Fruit fly (Drosophila melanogaster) whole organism, embryonic: ENCODE data around the gene rb.

Experiments
- Aef1 ChIP-seq: fragments of 200-800 bp; sonication (Bioruptor generic); IDR thresholded peaks from 3 replicates; pipeline ENCODE4 v1.3.6; 2022; ENCODE audit warnings: missing biosample characterization, missing genetic modification characterization
- C15 ChIP-seq: fragments of 200-800 bp; sonication (Bioruptor generic); IDR thresholded peaks from 3 replicates; pipeline ENCODE4 v1.3.6; 2022; ENCODE audit warnings: missing biosample characterization, missing genetic modification characterization
- CG10321 ChIP-seq: fragments of 200-800 bp; sonication (Bioruptor generic); IDR thresholded peaks from 2 replicates; pipeline ENCODE4 v1.3.6; 2022; ENCODE audit warnings: missing biosample characterization, missing genetic modification characterization
- CG10654 ChIP-seq: fragments of 200-800 bp; sonication (Bioruptor generic); optimal IDR thresholded peaks from 2 replicates; lab custom pipeline; 2016; ENCODE audit warnings: missing biosample characterization, missing genetic modification characterization
- CG11560 ChIP-seq: fragments of 200-800 bp; sonication (Bioruptor generic); IDR thresholded peaks from 3 replicates; pipeline ENCODE4 v1.3.6; 2022; ENCODE audit warnings: missing biosample characterization, missing genetic modification characterization
- CG12155 ChIP-seq: fragments of 200-800 bp; sonication (Bioruptor generic); optimal IDR thresholded peaks from 3 replicates; lab custom pipeline; 2016; ENCODE audit warnings: missing biosample characterization, missing genetic modification characterization
- CG12769 ChIP-seq: fragments of 200-800 bp; sonication (Bioruptor generic); optimal IDR thresholded peaks from 2 replicates; lab custom pipeline; 2019; ENCODE audit warnings: missing biosample characterization, mild to moderate bottlenecking, missing genetic modification characterization, moderate library complexity
- CG17612 ChIP-seq: fragments of 200-800 bp; sonication (Bioruptor generic); IDR thresholded peaks from 2 replicates; pipeline ENCODE4 v1.3.6; 2022; ENCODE audit warnings: missing biosample characterization, missing genetic modification characterization
- CG17829 ChIP-seq: fragments of 200-800 bp; optimal IDR thresholded peaks from 2 replicates; lab custom pipeline; 2019; ENCODE audit warnings: missing biosample characterization, mild to moderate bottlenecking, missing genetic modification characterization, moderate library complexity
- CG18599 ChIP-seq: fragments of 200-800 bp; sonication (Bioruptor generic); optimal IDR thresholded peaks from 3 replicates; lab custom pipeline; 2017; ENCODE audit warnings: missing biosample characterization, missing genetic modification characterization, mild to moderate bottlenecking, moderate library complexity, missing genetic modification reagents
- CG34224 ChIP-seq: fragments of 200-800 bp; sonication (Bioruptor generic); IDR thresholded peaks from 3 replicates; pipeline ENCODE4 v1.3.6; 2022; ENCODE audit warnings: missing biosample characterization, missing genetic modification characterization; ENCODE audit not compliant: partially characterized antibody
- CG3838 ChIP-seq: fragments of 200-800 bp; sonication (Bioruptor generic); optimal IDR thresholded peaks from 3 replicates; lab custom pipeline; 2016; ENCODE audit warnings: missing biosample characterization, missing genetic modification characterization
- CG4730 ChIP-seq: fragments of 200-800 bp; sonication (Bioruptor generic); IDR thresholded peaks from 2 replicates; pipeline ENCODE4 v1.3.6; 2022; ENCODE audit warnings: missing biosample characterization, missing genetic modification characterization
- CG5953 ChIP-seq: fragments of 200-800 bp; sonication (Bioruptor generic); IDR thresholded peaks from 2 replicates; pipeline ENCODE4 v1.3.6; 2022; ENCODE audit warnings: missing biosample characterization, missing genetic modification characterization
- CG7786 ChIP-seq: fragments of 200-800 bp; sonication (Bioruptor generic); optimal IDR thresholded peaks from 2 replicates; lab custom pipeline; 2016; ENCODE audit warnings: missing biosample characterization, missing genetic modification characterization
- CG7839 ChIP-seq: fragments of 200-800 bp; sonication (Bioruptor generic); optimal IDR thresholded peaks from 3 replicates; lab custom pipeline; 2018; ENCODE audit warnings: missing biosample characterization, mild to moderate bottlenecking, missing genetic modification characterization, moderate library complexity
- CG8359 ChIP-seq: fragments of 200-800 bp; sonication (Bioruptor generic); optimal IDR thresholded peaks from 2 replicates; lab custom pipeline; 2017; ENCODE audit warnings: missing biosample characterization, mild to moderate bottlenecking, missing genetic modification characterization, borderline replicate concordance
- Dad ChIP-seq: fragments of 200-800 bp; sonication (Bioruptor generic); optimal IDR thresholded peaks from 3 replicates; lab custom pipeline; 2016; ENCODE audit warnings: missing biosample characterization, missing genetic modification characterization
- Dfd ChIP-seq, 2 experiments: fragments of >200 bp; optimal IDR thresholded peaks; 2 replicates each; lab custom pipeline; 2017; ENCODE audit warnings: missing biosample characterization in 2 of 2, missing genetic modification characterization in 2 of 2
- Dip3 ChIP-seq: fragments of 200-800 bp; sonication (Bioruptor generic); optimal IDR thresholded peaks from 3 replicates; lab custom pipeline; 2016; ENCODE audit warnings: missing biosample characterization, missing genetic modification characterization
- HLHmδ ChIP-seq: fragments of 200-800 bp; sonication (Bioruptor generic); optimal IDR thresholded peaks from 2 replicates; lab custom pipeline; 2018; ENCODE audit warnings: missing biosample characterization, mild to moderate bottlenecking, missing genetic modification characterization, moderate library complexity
- HmgZ ChIP-seq: fragments of 200-800 bp; sonication (Bioruptor generic); optimal IDR thresholded peaks from 2 replicates; lab custom pipeline; 2018; ENCODE audit warnings: missing biosample characterization, mild to moderate bottlenecking, missing genetic modification characterization
- Hr78 ChIP-seq, 2 experiments: fragments of 200-800 bp in 1 of 2; fragments of >200 bp in 1 of 2; sonication (Bioruptor generic) in 1 of 2; optimal IDR thresholded peaks; 2 replicates each; lab custom pipeline; 2017 to 2019; ENCODE audit warnings: missing biosample characterization in 2 of 2, missing genetic modification characterization in 2 of 2, mild to moderate bottlenecking in 1 of 2, moderate library complexity in 1 of 2
- Myb ChIP-seq: fragments of 200-800 bp; sonication (Bioruptor generic); optimal IDR thresholded peaks from 2 replicates; lab custom pipeline; 2016; ENCODE audit warnings: missing biosample characterization, missing genetic modification characterization
- Nf-YA ChIP-seq: fragments of 200-800 bp; sonication (Bioruptor generic); IDR thresholded peaks from 2 replicates; pipeline ENCODE4 v1.3.6; 2022; ENCODE audit warnings: missing biosample characterization, missing genetic modification characterization
- Six4 ChIP-seq: fragments of 200-800 bp; sonication (Bioruptor generic); optimal IDR thresholded peaks from 2 replicates; lab custom pipeline; 2016; ENCODE audit warnings: missing biosample characterization, missing genetic modification characterization
- Ssrp ChIP-seq: fragments of 200-800 bp; sonication (Bioruptor generic); optimal IDR thresholded peaks from 2 replicates; lab custom pipeline; 2018; ENCODE audit warnings: missing biosample characterization, mild to moderate bottlenecking, missing genetic modification characterization, moderate library complexity
- YL-1 ChIP-seq: fragments of 200-800 bp; sonication (Bioruptor generic); optimal IDR thresholded peaks from 3 replicates; lab custom pipeline; 2017; ENCODE audit warnings: missing biosample characterization, mild to moderate bottlenecking, missing genetic modification characterization
- ab ChIP-seq: fragments of 200-800 bp; sonication (Bioruptor generic); optimal IDR thresholded peaks from 2 replicates; lab custom pipeline; 2016; ENCODE audit warnings: missing biosample characterization, missing genetic modification characterization
- az2 ChIP-seq: fragments of 200-800 bp; sonication (Bioruptor generic); optimal IDR thresholded peaks from 3 replicates; lab custom pipeline; 2016; ENCODE audit warnings: missing biosample characterization, missing genetic modification characterization
- chm ChIP-seq: fragments of 200-800 bp; sonication (Bioruptor generic); IDR thresholded peaks from 2 replicates; pipeline ENCODE4 v1.3.6; 2022; ENCODE audit warnings: missing biosample characterization, missing genetic modification characterization
- disco-r ChIP-seq: fragments of 200-800 bp; sonication (Bioruptor generic); optimal IDR thresholded peaks from 2 replicates; lab custom pipeline; 2016; ENCODE audit warnings: missing biosample characterization, missing genetic modification characterization
- dm ChIP-seq: fragments of 200-800 bp; sonication (Bioruptor generic); optimal IDR thresholded peaks from 3 replicates; lab custom pipeline; 2016; ENCODE audit warnings: missing biosample characterization, missing genetic modification characterization
- dmrt99B ChIP-seq: fragments of 200-800 bp; sonication (Bioruptor generic); optimal IDR thresholded peaks from 2 replicates; lab custom pipeline; 2018; ENCODE audit warnings: missing biosample characterization, mild to moderate bottlenecking, missing genetic modification characterization, moderate library complexity
- exex ChIP-seq: fragments of 200-800 bp; sonication (Bioruptor generic); optimal IDR thresholded peaks from 4 replicates; lab custom pipeline; 2018; ENCODE audit warnings: missing biosample characterization, mild to moderate bottlenecking, missing genetic modification characterization, moderate library complexity
- fu2 ChIP-seq: fragments of 200-800 bp; sonication (Bioruptor generic); optimal IDR thresholded peaks from 2 replicates; lab custom pipeline; 2016; ENCODE audit warnings: missing biosample characterization, missing genetic modification characterization
- gce ChIP-seq: fragments of 200-800 bp; sonication (Bioruptor generic); IDR thresholded peaks from 3 replicates; pipeline ENCODE4 v1.3.6; 2022; ENCODE audit warnings: missing biosample characterization, missing genetic modification characterization
- gcm ChIP-seq: fragments of 200-800 bp; sonication (Bioruptor generic); optimal IDR thresholded peaks from 2 replicates; lab custom pipeline; 2019; ENCODE audit warnings: missing biosample characterization, mild to moderate bottlenecking, missing genetic modification characterization, moderate library complexity
- her ChIP-seq: fragments of 200-800 bp; sonication (Bioruptor generic); optimal IDR thresholded peaks from 2 replicates; lab custom pipeline; 2016; ENCODE audit warnings: missing biosample characterization, missing genetic modification characterization
- knrl ChIP-seq: fragments of 200-800 bp; sonication (Bioruptor generic); IDR thresholded peaks from 3 replicates; pipeline ENCODE4 v1.3.6; 2022; ENCODE audit warnings: missing biosample characterization, missing genetic modification characterization; ENCODE audit not compliant: partially characterized antibody
- lov ChIP-seq, 2 experiments: fragments of 200-800 bp in 1 of 2; fragments of >200 bp in 1 of 2; sonication (Bioruptor generic) in 1 of 2; IDR thresholded peaks in 1 of 2; optimal IDR thresholded peaks in 1 of 2; 2 replicates in 1 of 2; 3 replicates in 1 of 2; pipeline versions ENCODE4 v1.3.6 to Lab custom; 2017 to 2022; ENCODE audit warnings: missing biosample characterization in 1 of 2, missing genetic modification characterization in 1 of 2
- maf-S ChIP-seq: fragments of 200-800 bp; sonication (Bioruptor generic); optimal IDR thresholded peaks from 2 replicates; lab custom pipeline; 2016; ENCODE audit warnings: missing biosample characterization, missing genetic modification characterization
- nmo ChIP-seq: fragments of 200-800 bp; sonication (Bioruptor generic); optimal IDR thresholded peaks from 2 replicates; lab custom pipeline; 2018; ENCODE audit warnings: missing biosample characterization, mild to moderate bottlenecking, missing genetic modification characterization, moderate library complexity
- run ChIP-seq: fragments of 200-800 bp; sonication (Bioruptor generic); optimal IDR thresholded peaks from 3 replicates; lab custom pipeline; 2018; ENCODE audit warnings: missing biosample characterization, mild to moderate bottlenecking, missing genetic modification characterization
- sens ChIP-seq: fragments of 200-800 bp; sonication (Bioruptor generic); peaks from one replicate; lab custom pipeline; 2016; ENCODE audit warnings: missing biosample characterization, missing genetic modification characterization
- shn ChIP-seq: fragments of 200-800 bp; sonication (Bioruptor generic); optimal IDR thresholded peaks from 3 replicates; lab custom pipeline; 2016; ENCODE audit warnings: missing biosample characterization, missing genetic modification characterization
- slbo ChIP-seq: fragments of 200-800 bp; sonication (Bioruptor generic); IDR thresholded peaks from 2 replicates; pipeline ENCODE4 v1.3.6; 2022; ENCODE audit warnings: missing biosample characterization, missing genetic modification characterization
- tna ChIP-seq: fragments of 200-800 bp; sonication (Bioruptor generic); IDR thresholded peaks from 2 replicates; pipeline ENCODE4 v1.3.6; 2022; ENCODE audit warnings: missing biosample characterization, missing genetic modification characterization; ENCODE audit not compliant: partially characterized antibody
- unc-4 ChIP-seq: fragments of 200-800 bp; sonication (Bioruptor generic); IDR thresholded peaks from 2 replicates; pipeline ENCODE4 v1.3.6; 2022; ENCODE audit warnings: missing biosample characterization, missing genetic modification characterization; ENCODE audit not compliant: partially characterized antibody
- wor ChIP-seq: fragments of 200-800 bp; sonication (Bioruptor generic); IDR thresholded peaks from 2 replicates; pipeline ENCODE4 v1.3.6; 2022; ENCODE audit warnings: missing biosample characterization, missing genetic modification characterization
- z ChIP-seq: fragments of 200-800 bp; sonication (Bioruptor generic); IDR thresholded peaks from 3 replicates; pipeline ENCODE4 v1.3.6; 2022; ENCODE audit warnings: missing biosample characterization, missing genetic modification characterization

rb gene

dm6 chrX:4581769-4582168, 41.3 kb upstream of the rb start (continued):
- TF ChIP-seq Six4 (GFP tag; lab: Kevin White, UChicago) (no peak), slbo (no peak), CG11560 (tag; lab: Robert Waterston, UW) (no peak), Aef1 (GFP tag; lab: Robert Waterston, UW) (no peak), CG17612 (GFP tag; lab: Robert Waterston, UW) (no peak), fu2 (GFP tag; lab: Kevin White, UChicago) (no peak), gcm (no peak), dm (no peak), CG12769 (no peak), CG10654 (peak; percentile 11), CG17829 (tag; lab: Kevin White, UChicago) (peak; percentile 27), Nf-YA (no peak), gce (no peak), CG3838 (GFP tag; lab: Kevin White, UChicago) (no peak), her (no peak), Dip3 (GFP tag; lab: Kevin White, UChicago) (no peak), CG18599 (peak; percentile 20), ab (no peak), CG7786 (GFP tag; lab: Kevin White, UChicago) (peak; percentile 16), az2 (GFP tag; lab: Kevin White, UChicago) (peak; percentile 35), z (no peak), CG7839 (tag; lab: Kevin White, UChicago) (peak; percentile 61), shn (GFP tag; lab: Kevin White, UChicago) (no peak), CG12155 (GFP tag; lab: Kevin White, UChicago) (no peak), CG8359 (GFP tag; lab: Kevin White, UChicago) (no peak), maf-S (GFP tag; lab: Kevin White, UChicago) (no peak), Dad (no peak), CG10321 (GFP tag; lab: Robert Waterston, UW) (no peak), dmrt99B (tag; lab: Kevin White, UChicago) (peak; percentile 45), Myb (GFP tag; lab: Kevin White, UChicago) (no peak), lov (optimal IDR thresholded peaks at IDR 0.05; lab: Kevin White, UChicago) (no peak), lov (GFP tag; IDR thresholded peaks at IDR 0.05; lab: Robert Waterston, UW) (no peak), CG34224 (GFP tag; lab: Robert Waterston, UW) (no peak), chm (GFP tag; lab: Robert Waterston, UW) (0 out of 2 replicates have a peak, but pooled peaks have one; percentile 8), nmo (GFP tag; lab: Kevin White, UChicago) (peak; percentile 65), wor (GFP tag; lab: Robert Waterston, UW) (0 out of 2 replicates have a peak, but pooled peaks have one; percentile 20), YL-1 (GFP tag; lab: Kevin White, UChicago) (no peak), CG5953 (no peak), HLHmδ (GFP tag; lab: Kevin White, UChicago) (no peak), unc-4 (GFP tag; lab: Robert Waterston, UW) (no peak), disco-r (GFP tag; lab: Kevin White, UChicago) (no peak), knrl (no peak), sens (GFP tag; lab: Kevin White, UChicago) (peak; percentile 93), run (tag; lab: Kevin White, UChicago) (no peak), Ssrp (tag; lab: Kevin White, UChicago) (peak; percentile 63), HmgZ (no peak), CG4730 (GFP tag; lab: Robert Waterston, UW) (peak; percentile 40; the same call in 1 of the 2 replicates), tna (GFP tag; lab: Robert Waterston, UW) (no peak), exex (tag; lab: Kevin White, UChicago) (no peak), Dfd (GFP tag; optimal IDR thresholded peaks at IDR 0.05; lab: Kevin White, UChicago) (no peak), C15 (GFP tag; lab: Robert Waterston, UW) (no peak), Hr78 (GFP tag; optimal IDR thresholded peaks at IDR 0.05; lab: Kevin White, UChicago) (no peak)
